Worm (Caenorhabditis elegans) whole organism, L4 larva: Measurements from ENCODE around the gene EEED8.12.

Experiments
- F26F4.8 ChIP-seq: fragments of 200-800 bp; sonication (Bioruptor generic); conservative IDR thresholded peaks from 2 replicates; pipeline ENCODE4 v1.3.6; 2022; ENCODE audit warnings: missing genetic modification characterization, missing compliant biosample characterization
- F44E2.7 ChIP-seq: fragments of 200-800 bp; sonication (Bioruptor generic); IDR thresholded peaks from 2 replicates; pipeline ENCODE4 v2.1.2; 2022; ENCODE audit warnings: missing genetic modification characterization, missing compliant biosample characterization
- Y5F2A.4 ChIP-seq: fragments of 200-800 bp; sonication (Bioruptor generic); optimal IDR thresholded peaks from 2 replicates; lab custom pipeline; 2018; ENCODE audit warnings: mild to moderate bottlenecking, missing genetic modification characterization, missing compliant biosample characterization
- Y75B8A.6 ChIP-seq: fragments of 200-800 bp; sonication (Bioruptor generic); IDR thresholded peaks from 2 replicates; pipeline ENCODE4 v1.3.6; 2022; ENCODE audit warnings: missing genetic modification reagents, missing genetic modification characterization, missing compliant biosample characterization
- aha-1 ChIP-seq: fragments of 150-350 bp; peaks from one replicate; lab custom pipeline; 2014; ENCODE audit warnings: missing biosample characterization, missing genetic modification characterization
- ces-1 ChIP-seq: fragments of 150-350 bp; sonication (generic microtip); optimal IDR thresholded peaks from 4 replicates; lab custom pipeline; 2014; ENCODE audit warnings: missing biosample characterization, missing genetic modification reagents, missing genetic modification characterization
- cey-2 ChIP-seq: sonication (generic microtip); optimal IDR thresholded peaks from 3 replicates; lab custom pipeline; 2017; ENCODE audit warnings: missing genetic modification characterization, mild to moderate bottlenecking, missing compliant biosample characterization, antibody characterized with exemption, borderline replicate concordance; ENCODE audit not compliant: insufficient read depth
- ctbp-1 ChIP-seq: fragments of 200-800 bp; sonication (Bioruptor generic); IDR thresholded peaks from 2 replicates; pipeline ENCODE4 v1.3.6; 2022; ENCODE audit warnings: missing genetic modification reagents, missing genetic modification characterization, missing compliant biosample characterization
- daf-16 ChIP-seq, 3 experiments: sonication (generic microtip); optimal IDR thresholded peaks; 2 replicates each; lab custom pipeline; 2016 to 2017; ENCODE audit warnings: missing genetic modification characterization in 3 of 3, missing genetic modification reagents in 3 of 3, mild to moderate bottlenecking in 2 of 3, missing compliant biosample characterization in 2 of 3, missing biosample characterization in 1 of 3, moderate library complexity in 1 of 3
- daf-8 ChIP-seq: fragments of 200-800 bp; sonication (Bioruptor generic); IDR thresholded peaks from 2 replicates; pipeline ENCODE4 v1.3.6; 2022; ENCODE audit warnings: missing genetic modification characterization, missing compliant biosample characterization
- dmd-6 ChIP-seq: fragments of 200-800 bp; sonication (Bioruptor generic); IDR thresholded peaks from 2 replicates; pipeline ENCODE4 v1.3.6; 2022; ENCODE audit warnings: missing genetic modification reagents, missing genetic modification characterization, missing compliant biosample characterization
- dpl-1 ChIP-seq: fragments of 150-350 bp; optimal IDR thresholded peaks from 2 replicates; lab custom pipeline; 2014; ENCODE audit warnings: missing biosample characterization, missing genetic modification reagents, missing genetic modification characterization
- dve-1 ChIP-seq: sonication (generic microtip); optimal IDR thresholded peaks from 2 replicates; lab custom pipeline; 2017; ENCODE audit warnings: antibody characterized with exemption, mild to moderate bottlenecking, missing genetic modification characterization, missing compliant biosample characterization; ENCODE audit not compliant: insufficient read depth
- egl-27 ChIP-seq: sonication (generic microtip); optimal IDR thresholded peaks from 3 replicates; lab custom pipeline; 2017; ENCODE audit warnings: missing biosample characterization, missing genetic modification reagents, missing genetic modification characterization
- fkh-10 ChIP-seq: fragments of 150-350 bp; optimal IDR thresholded peaks from 2 replicates; lab custom pipeline; 2014; ENCODE audit warnings: missing biosample characterization, missing genetic modification reagents, missing genetic modification characterization
- gei-8 ChIP-seq: fragments of 200-800 bp; sonication (Bioruptor generic); optimal IDR thresholded peaks from 2 replicates; lab custom pipeline; 2018; ENCODE audit warnings: mild to moderate bottlenecking, missing genetic modification characterization, missing compliant biosample characterization
- hlh-11 ChIP-seq: fragments of 200-800 bp; sonication (Bioruptor generic); optimal IDR thresholded peaks from 2 replicates; lab custom pipeline; 2018; ENCODE audit warnings: mild to moderate bottlenecking, missing genetic modification characterization, missing compliant biosample characterization
- hlh-30 ChIP-seq: sonication (generic microtip); optimal IDR thresholded peaks from 2 replicates; lab custom pipeline; 2017; ENCODE audit warnings: antibody characterized with exemption, mild to moderate bottlenecking, missing genetic modification characterization, missing compliant biosample characterization; ENCODE audit not compliant: insufficient read depth
- lin-15B ChIP-seq: fragments of 150-350 bp; sonication (generic microtip); optimal IDR thresholded peaks from 3 replicates; lab custom pipeline; 2014; ENCODE audit warnings: missing biosample characterization, missing genetic modification characterization
- lin-38 ChIP-seq: fragments of 200-800 bp; sonication (Bioruptor generic); IDR thresholded peaks from 2 replicates; pipeline ENCODE4 v1.3.6; 2022; ENCODE audit warnings: missing genetic modification reagents, missing genetic modification characterization, missing compliant biosample characterization
- lsy-2 ChIP-seq, 2 experiments: fragments of 150-350 bp in 1 of 2; sonication (generic microtip) in 1 of 2; optimal IDR thresholded peaks; 2 replicates each; lab custom pipeline; 2014 to 2017; ENCODE audit warnings: missing biosample characterization in 2 of 2, missing genetic modification characterization in 2 of 2
- madf-9 ChIP-seq: fragments of 200-800 bp; sonication (Bioruptor generic); conservative IDR thresholded peaks from 2 replicates; pipeline ENCODE4 v1.3.6; 2022; ENCODE audit warnings: missing genetic modification reagents, missing genetic modification characterization, missing compliant biosample characterization
- mdl-1 ChIP-seq, 2 experiments: fragments of 150-350 bp in 1 of 2; sonication (generic microtip) in 1 of 2; optimal IDR thresholded peaks; 2 replicates each; lab custom pipeline; 2014 to 2017; ENCODE audit warnings: missing biosample characterization in 2 of 2, missing genetic modification characterization in 2 of 2
- mep-1 ChIP-seq: fragments of 150-350 bp; sonication (generic microtip); optimal IDR thresholded peaks from 3 replicates; lab custom pipeline; 2014; ENCODE audit warnings: missing biosample characterization, missing genetic modification characterization
- mes-2 ChIP-seq: sonication (generic microtip); optimal IDR thresholded peaks from 2 replicates; lab custom pipeline; 2016; ENCODE audit warnings: missing genotype, mild to moderate bottlenecking, missing genetic modification characterization, missing compliant biosample characterization; ENCODE audit not compliant: poor library complexity, severe bottlenecking
- mxl-3 ChIP-seq: fragments of 200-800 bp; sonication (Bioruptor generic); optimal IDR thresholded peaks from 2 replicates; lab custom pipeline; 2018; ENCODE audit warnings: mild to moderate bottlenecking, missing genetic modification characterization, missing compliant biosample characterization
- nhr-111 ChIP-seq: fragments of 200-800 bp; sonication (Bioruptor generic); optimal IDR thresholded peaks from 2 replicates; lab custom pipeline; 2018; ENCODE audit warnings: mild to moderate bottlenecking, missing genetic modification characterization, missing compliant biosample characterization
- nhr-25 ChIP-seq: sonication (generic microtip); optimal IDR thresholded peaks from 2 replicates; lab custom pipeline; 2017; ENCODE audit warnings: missing genetic modification characterization, mild to moderate bottlenecking, missing compliant biosample characterization, antibody characterized with exemption, moderate library complexity, borderline replicate concordance; ENCODE audit not compliant: insufficient read depth
- nhr-28 ChIP-seq: fragments of 150-350 bp; optimal IDR thresholded peaks from 2 replicates; lab custom pipeline; 2014; ENCODE audit warnings: missing biosample characterization, missing genetic modification characterization
- nhr-48 ChIP-seq: sonication (generic microtip); optimal IDR thresholded peaks from 2 replicates; lab custom pipeline; 2016; ENCODE audit warnings: mild to moderate bottlenecking, missing genetic modification characterization, missing compliant biosample characterization
- nhr-6 ChIP-seq: fragments of 150-350 bp; optimal IDR thresholded peaks from 2 replicates; lab custom pipeline; 2014; ENCODE audit warnings: missing biosample characterization, missing genetic modification characterization
- nhr-77 ChIP-seq: fragments of 150-350 bp; optimal IDR thresholded peaks from 2 replicates; lab custom pipeline; 2014; ENCODE audit warnings: missing biosample characterization, missing genetic modification characterization
- pha-4 ChIP-seq, 2 experiments: fragments of 150-350 bp in 1 of 2; fragments of 200-800 bp in 1 of 2; sonication (Bioruptor generic) in 1 of 2; IDR thresholded peaks in 1 of 2; optimal IDR thresholded peaks in 1 of 2; 2 replicates each; pipeline versions ENCODE4 v1.3.6 to Lab custom; 2014 to 2022; ENCODE audit warnings: missing genetic modification characterization in 2 of 2, missing genetic modification reagents in 2 of 2, missing biosample characterization in 1 of 2, missing compliant biosample characterization in 1 of 2
- pqm-1 ChIP-seq: sonication (generic microtip); optimal IDR thresholded peaks from 2 replicates; lab custom pipeline; 2017; ENCODE audit warnings: missing biosample characterization, missing genetic modification characterization
- saeg-2 ChIP-seq: fragments of 200-800 bp; sonication (Bioruptor generic); IDR thresholded peaks from 2 replicates; pipeline ENCODE4 v1.3.6; 2022; ENCODE audit warnings: missing genetic modification reagents, missing genetic modification characterization, missing compliant biosample characterization
- spr-1 ChIP-seq: sonication (generic microtip); optimal IDR thresholded peaks from 2 replicates; lab custom pipeline; 2016; ENCODE audit warnings: mild to moderate bottlenecking, missing genetic modification characterization, missing compliant biosample characterization
- tag-97 ChIP-seq: fragments of 200-800 bp; sonication (Bioruptor generic); IDR thresholded peaks from 2 replicates; pipeline ENCODE4 v1.3.6; 2022; ENCODE audit warnings: missing genetic modification characterization, missing compliant biosample characterization
- unc-130 ChIP-seq: sonication (generic microtip); optimal IDR thresholded peaks from 2 replicates; lab custom pipeline; 2016; ENCODE audit warnings: missing genetic modification reagents, missing genetic modification characterization, missing compliant biosample characterization
- unc-62 ChIP-seq, 3 experiments: fragments of 150-350 bp in 1 of 3; sonication (generic microtip); optimal IDR thresholded peaks in 2 of 3; peaks in 1 of 3; 1 replicate in 1 of 3; 2 replicates in 2 of 3; lab custom pipeline; 2014 to 2017; ENCODE audit warnings: missing biosample characterization in 3 of 3, missing genetic modification characterization in 3 of 3, missing genetic modification reagents in 3 of 3, missing genotype in 1 of 3

The EEED8.12 gene

DNA sequence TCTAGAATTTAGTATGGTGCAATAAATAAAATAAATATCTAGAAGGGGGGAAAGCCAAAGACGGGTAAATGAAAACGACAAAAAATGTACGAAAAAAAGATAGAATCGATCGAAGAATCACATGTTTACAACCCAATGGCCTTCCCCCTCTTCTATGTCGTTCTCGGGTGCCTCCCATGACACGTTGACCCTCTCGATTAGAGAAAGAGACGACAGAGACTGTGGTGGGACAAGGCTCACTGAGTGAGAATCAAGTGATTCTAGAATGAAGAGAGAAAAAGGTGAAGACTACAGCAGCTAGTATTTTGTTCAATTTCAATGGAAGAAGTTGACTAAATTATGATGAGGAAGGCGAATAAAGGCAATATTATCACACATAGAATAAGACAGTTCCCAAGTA is 17.2 kb upstream of the EEED8.12 start (continued):
- TF ChIP-seq nhr-111 (GFP tag; lab: Kevin White, UChicago): no peak
- 0 out of 2 replicates have a peak, but pooled peaks have one; percentile 9 for TF ChIP-seq lin-38 (GFP tag; lab: Robert Waterston, UW)
- TF ChIP-seq dve-1: peak; percentile 51
- peak; percentile 76 for TF ChIP-seq nhr-28 (tag; lab: Kevin White, UChicago)
- TF ChIP-seq F44E2.7: no peak
- TF ChIP-seq Y75B8A.6 (GFP tag; lab: Robert Waterston, UW): no peak
- TF ChIP-seq ctbp-1: no peak
- TF ChIP-seq saeg-2 (GFP tag; lab: Robert Waterston, UW): no peak
- peak; percentile 63 for TF ChIP-seq nhr-77 (tag; lab: Kevin White, UChicago)
- peak in 1 of 2 experiments; percentile 51 for TF ChIP-seq unc-62 (GFP tag; optimal IDR thresholded peaks at IDR 0.05 in 1 of 2; lab: Kevin White, UChicago)
- no peak for TF ChIP-seq unc-62 (tag; optimal IDR thresholded peaks at IDR 0.05; lab: Kevin White, UChicago)
- peak in 1 of 2 experiments; percentile 69 for TF ChIP-seq lsy-2 (tag; optimal IDR thresholded peaks at IDR 0.05; lab: Kevin White, UChicago)
- no peak for TF ChIP-seq fkh-10 (GFP tag; lab: Kevin White, UChicago)
- peak; percentile 55 for TF ChIP-seq pha-4 (GFP tag; IDR thresholded peaks at IDR 0.05; lab: Robert Waterston, UW)
- TF ChIP-seq pha-4 (tag; optimal IDR thresholded peaks at IDR 0.05; lab: Kevin White, UChicago): peak; percentile 76
- no peak for TF ChIP-seq F26F4.8 (GFP tag; lab: Robert Waterston, UW)
- TF ChIP-seq mes-2 (tag; lab: Kevin White, UChicago): peak; percentile 41
- TF ChIP-seq Y5F2A.4 (GFP tag; lab: Kevin White, UChicago): no peak
- no peak for TF ChIP-seq daf-8 (GFP tag; lab: Robert Waterston, UW)
- TF ChIP-seq hlh-11 (tag; lab: Kevin White, UChicago): peak; percentile 77
- peak; percentile 38; the same call in 1 of the 2 replicates for TF ChIP-seq dmd-6 (GFP tag; lab: Robert Waterston, UW)
- TF ChIP-seq madf-9 (GFP tag; lab: Robert Waterston, UW): no peak
- TF ChIP-seq gei-8 (GFP tag; lab: Kevin White, UChicago): no peak
- peak; percentile 38 for TF ChIP-seq nhr-48 (tag; lab: Kevin White, UChicago)
- TF ChIP-seq lin-15B (tag; lab: Kevin White, UChicago): no peak
- TF ChIP-seq mep-1: peak; percentile 78
- TF ChIP-seq pqm-1 (tag; lab: Kevin White, UChicago): peak; percentile 58
- TF ChIP-seq nhr-6 (tag; lab: Kevin White, UChicago): peak; percentile 56
- TF ChIP-seq ces-1 (GFP tag; lab: Kevin White, UChicago): no peak
- no peak for TF ChIP-seq spr-1 (tag; lab: Kevin White, UChicago)
- no peak for TF ChIP-seq tag-97 (GFP tag; lab: Robert Waterston, UW)
- TF ChIP-seq unc-130 (GFP tag; lab: Kevin White, UChicago): no peak
- peak in 1 of 2 experiments; percentile 78 for TF ChIP-seq mdl-1 (tag; optimal IDR thresholded peaks at IDR 0.05; lab: Kevin White, UChicago)
- peak; percentile 16 for TF ChIP-seq dpl-1
- no peak for TF ChIP-seq egl-27 (tag; lab: Kevin White, UChicago)
- TF ChIP-seq nhr-25: peak; percentile 60
- peak; percentile 58 for TF ChIP-seq mxl-3
- TF ChIP-seq hlh-30 (tag; lab: Kevin White, UChicago): peak; percentile 97

DNA sequence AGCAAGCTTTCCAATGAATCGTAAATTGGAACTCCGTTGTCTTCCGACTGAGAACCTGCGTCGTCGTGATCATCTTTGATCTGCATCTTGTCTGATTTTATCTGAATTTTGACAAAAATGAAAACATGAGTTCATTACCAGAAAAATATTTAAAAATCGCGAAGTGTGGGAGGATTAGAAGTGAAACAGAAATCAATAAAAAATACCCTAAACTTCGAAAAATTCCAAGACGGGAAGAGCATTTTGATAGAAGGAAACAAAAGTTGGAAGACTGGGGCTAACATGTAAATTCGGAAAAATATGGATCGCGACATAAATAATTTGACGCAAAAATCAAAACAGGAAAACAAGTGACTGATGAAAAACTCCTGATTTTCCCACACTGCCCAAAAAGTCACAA is 16.8 kb upstream of the EEED8.12 start, which contains the start of gene F07F6.8:
F07F6.8 (minus strand) TSS at position 101 of the 400 bp plus-strand sequence.
- TF ChIP-seq nhr-6 (tag; lab: Kevin White, UChicago) (no peak), daf-16 (GFP tag; optimal IDR thresholded peaks at IDR 0.05; lab: Kevin White, UChicago) (no peak), daf-16 (tag; optimal IDR thresholded peaks at IDR 0.05; lab: Kevin White, UChicago) (no peak), Y5F2A.4 (GFP tag; lab: Kevin White, UChicago) (no peak), cey-2 (tag; lab: Kevin White, UChicago) (no peak), aha-1 (tag; lab: Kevin White, UChicago) (peak; percentile 31)
